Worm (Caenorhabditis elegans) whole organism, L4 larva: Measurements from ENCODE around the gene lin-15B.

ENCODE experiments used
- F10B5.3 ChIP-seq: sonication (generic microtip); optimal IDR thresholded peaks from 2 replicates; lab custom pipeline; 2016; ENCODE audit warnings: mild to moderate bottlenecking, missing genetic modification characterization, missing compliant biosample characterization
- aly-2 ChIP-seq: sonication (generic microtip); optimal IDR thresholded peaks from 2 replicates; lab custom pipeline; 2018; ENCODE audit warnings: missing biosample characterization, missing genetic modification characterization
- dpl-1 ChIP-seq: fragments of 150-350 bp; optimal IDR thresholded peaks from 2 replicates; lab custom pipeline; 2014; ENCODE audit warnings: missing biosample characterization, missing genetic modification reagents, missing genetic modification characterization
- egl-27 ChIP-seq: sonication (generic microtip); optimal IDR thresholded peaks from 3 replicates; lab custom pipeline; 2017; ENCODE audit warnings: missing biosample characterization, missing genetic modification reagents, missing genetic modification characterization
- nhr-10 ChIP-seq: fragments of 150-350 bp; optimal IDR thresholded peaks from 2 replicates; lab custom pipeline; 2014; ENCODE audit warnings: missing biosample characterization, missing genetic modification characterization
- nhr-6 ChIP-seq: fragments of 150-350 bp; optimal IDR thresholded peaks from 2 replicates; lab custom pipeline; 2014; ENCODE audit warnings: missing biosample characterization, missing genetic modification characterization
- skn-1 ChIP-seq: fragments of 150-350 bp; optimal IDR thresholded peaks from 2 replicates; lab custom pipeline; 2014; ENCODE audit warnings: missing biosample characterization, missing genetic modification characterization
- unc-62 ChIP-seq, 3 experiments: fragments of 150-350 bp in 1 of 3; sonication (generic microtip); optimal IDR thresholded peaks in 2 of 3; peaks in 1 of 3; 1 replicate in 1 of 3; 2 replicates in 2 of 3; lab custom pipeline; 2014 to 2017; ENCODE audit warnings: missing biosample characterization in 3 of 3, missing genetic modification characterization in 3 of 3, missing genetic modification reagents in 3 of 3, missing genotype in 1 of 3

ce11 chrX:15757169-15757568 is 31.2 kb downstream of the lin-15B start, which contains the start of gene wrt-4:
- TF ChIP-seq unc-62 (GFP tag; optimal IDR thresholded peaks at IDR 0.05 in 1 of 2; lab: Kevin White, UChicago), result no peak
- TF ChIP-seq unc-62 (tag; optimal IDR thresholded peaks at IDR 0.05; lab: Kevin White, UChicago), result no peak
- no peak for TF ChIP-seq nhr-10 (tag; lab: Kevin White, UChicago)
- no peak for TF ChIP-seq dpl-1 (GFP tag; lab: Kevin White, UChicago)
- TF ChIP-seq aly-2 (tag; lab: Kevin White, UChicago), result no peak
- TF ChIP-seq nhr-6 (tag; lab: Kevin White, UChicago), result no peak
- no peak for TF ChIP-seq egl-27 (tag; lab: Kevin White, UChicago)
- no peak for TF ChIP-seq F10B5.3 (tag; lab: Kevin White, UChicago)
- TF ChIP-seq skn-1 (tag; lab: Kevin White, UChicago), result no peak
